Fruit fly (Drosophila melanogaster) whole organism, embryonic: ENCODE results near the gene temp.

Experiments used
- Asciz ChIP-seq: fragments of 200-800 bp; sonication (Bioruptor generic); optimal IDR thresholded peaks from 2 replicates; lab custom pipeline; 2017; ENCODE audit warnings: missing biosample characterization, mild to moderate bottlenecking, missing genetic modification characterization, missing genetic modification reagents
- B-H2 ChIP-seq: fragments of 200-800 bp; sonication (Bioruptor generic); optimal IDR thresholded peaks from 2 replicates; lab custom pipeline; 2018; ENCODE audit warnings: missing biosample characterization, mild to moderate bottlenecking, missing genetic modification characterization
- C15 ChIP-seq: fragments of 200-800 bp; sonication (Bioruptor generic); IDR thresholded peaks from 3 replicates; pipeline ENCODE4 v1.3.6; 2022; ENCODE audit warnings: missing biosample characterization, missing genetic modification characterization
- CG10366 ChIP-seq: fragments of 200-800 bp; sonication (Bioruptor generic); IDR thresholded peaks from 2 replicates; pipeline ENCODE4 v1.3.6; 2022; ENCODE audit warnings: missing biosample characterization, missing genetic modification characterization
- CG10543 ChIP-seq: fragments of 200-800 bp; sonication (Bioruptor generic); optimal IDR thresholded peaks from 3 replicates; lab custom pipeline; 2017; ENCODE audit warnings: missing biosample characterization, mild to moderate bottlenecking, missing genetic modification characterization, moderate library complexity
- CG11456 ChIP-seq: fragments of 200-800 bp; sonication (Bioruptor generic); IDR thresholded peaks from 3 replicates; pipeline ENCODE4 v1.3.6; 2022; ENCODE audit warnings: missing biosample characterization, missing genetic modification characterization
- CG12155 ChIP-seq: fragments of 200-800 bp; sonication (Bioruptor generic); optimal IDR thresholded peaks from 3 replicates; lab custom pipeline; 2016; ENCODE audit warnings: missing biosample characterization, missing genetic modification characterization
- CG13296 ChIP-seq: fragments of 200-800 bp; sonication (Bioruptor generic); optimal IDR thresholded peaks from 3 replicates; lab custom pipeline; 2018; ENCODE audit warnings: missing biosample characterization, mild to moderate bottlenecking, missing genetic modification characterization
- CG13424 ChIP-seq: fragments of 200-800 bp; sonication (Bioruptor generic); optimal IDR thresholded peaks from 2 replicates; lab custom pipeline; 2019; ENCODE audit warnings: missing biosample characterization, mild to moderate bottlenecking, missing genetic modification characterization, moderate library complexity
- CG16779 ChIP-seq: fragments of 200-800 bp; sonication (Bioruptor generic); IDR thresholded peaks from 2 replicates; pipeline ENCODE4 v1.3.6; 2022; ENCODE audit warnings: missing biosample characterization, missing genetic modification characterization
- CG17829 ChIP-seq: fragments of 200-800 bp; optimal IDR thresholded peaks from 2 replicates; lab custom pipeline; 2019; ENCODE audit warnings: missing biosample characterization, mild to moderate bottlenecking, missing genetic modification characterization, moderate library complexity
- CG2875 ChIP-seq: fragments of 200-800 bp; sonication (Bioruptor generic); optimal IDR thresholded peaks from 2 replicates; lab custom pipeline; 2017; ENCODE audit warnings: missing biosample characterization, mild to moderate bottlenecking, missing genetic modification characterization, missing genetic modification reagents
- CG30403 ChIP-seq: fragments of 200-800 bp; sonication (Bioruptor generic); optimal IDR thresholded peaks from 3 replicates; lab custom pipeline; 2016; ENCODE audit warnings: missing biosample characterization, missing genetic modification characterization
- CG3281 ChIP-seq: fragments of 200-800 bp; sonication (Bioruptor generic); optimal IDR thresholded peaks from 3 replicates; lab custom pipeline; 2017; ENCODE audit warnings: missing biosample characterization, mild to moderate bottlenecking, missing genetic modification characterization
- CG3407 ChIP-seq: fragments of 200-800 bp; sonication (Bioruptor generic); optimal IDR thresholded peaks from 2 replicates; lab custom pipeline; 2018; ENCODE audit warnings: missing biosample characterization, mild to moderate bottlenecking, missing genetic modification characterization
- CG34376 ChIP-seq: fragments of 200-800 bp; sonication (Bioruptor generic); optimal IDR thresholded peaks from 2 replicates; lab custom pipeline; 2018; ENCODE audit warnings: missing biosample characterization, mild to moderate bottlenecking, missing genetic modification characterization
- CG6175 ChIP-seq: fragments of 200-800 bp; sonication (Bioruptor generic); IDR thresholded peaks from 3 replicates; pipeline ENCODE4 v1.3.6; 2022; ENCODE audit warnings: missing biosample characterization, missing genetic modification characterization
- CG7987 ChIP-seq: fragments of 200-800 bp; sonication (Bioruptor generic); optimal IDR thresholded peaks from 2 replicates; lab custom pipeline; 2018; ENCODE audit warnings: missing biosample characterization, mild to moderate bottlenecking, missing genetic modification characterization, moderate library complexity
- CG9437 ChIP-seq: fragments of 200-800 bp; sonication (Bioruptor generic); optimal IDR thresholded peaks from 2 replicates; lab custom pipeline; 2018; ENCODE audit warnings: missing biosample characterization, mild to moderate bottlenecking, missing genetic modification characterization
- Chrac-16 ChIP-seq: fragments of 200-800 bp; sonication (Bioruptor generic); optimal IDR thresholded peaks from 3 replicates; lab custom pipeline; 2016; ENCODE audit warnings: missing biosample characterization, missing genetic modification characterization
- CrebB ChIP-seq: fragments of 200-800 bp; sonication (Bioruptor generic); optimal IDR thresholded peaks from 3 replicates; lab custom pipeline; 2018; ENCODE audit warnings: missing biosample characterization, mild to moderate bottlenecking, missing genetic modification characterization
- Dek ChIP-seq: fragments of 200-800 bp; sonication (Bioruptor generic); optimal IDR thresholded peaks from 3 replicates; lab custom pipeline; 2019; ENCODE audit warnings: missing biosample characterization, mild to moderate bottlenecking, missing genetic modification characterization, moderate library complexity
- Doc3 ChIP-seq: fragments of 200-800 bp; sonication (Bioruptor generic); IDR thresholded peaks from 3 replicates; pipeline ENCODE4 v1.3.6; 2022; ENCODE audit warnings: missing biosample characterization, missing genetic modification characterization; ENCODE audit not compliant: partially characterized antibody
- E2f2 ChIP-seq: fragments of 200-800 bp; sonication (Bioruptor generic); IDR thresholded peaks from 2 replicates; pipeline ENCODE4 v1.3.6; 2022; ENCODE audit warnings: missing biosample characterization, missing genetic modification characterization
- HHEX ChIP-seq: fragments of 200-800 bp; sonication (Bioruptor generic); optimal IDR thresholded peaks from 3 replicates; lab custom pipeline; 2017; ENCODE audit warnings: missing biosample characterization, mild to moderate bottlenecking, missing genetic modification characterization, missing genetic modification reagents
- Hand ChIP-seq: fragments of 200-800 bp; sonication (Bioruptor generic); optimal IDR thresholded peaks from 2 replicates; lab custom pipeline; 2017; ENCODE audit warnings: mild to moderate bottlenecking, missing biosample characterization, missing genetic modification reagents, missing genetic modification characterization
- Mes4 ChIP-seq: fragments of 200-800 bp; sonication (Bioruptor generic); optimal IDR thresholded peaks from 2 replicates; lab custom pipeline; 2016; ENCODE audit warnings: missing biosample characterization, missing genetic modification characterization
- Oaz ChIP-seq: fragments of 200-800 bp; sonication (Bioruptor generic); IDR thresholded peaks from 2 replicates; pipeline ENCODE4 v1.3.6; 2022; ENCODE audit warnings: missing biosample characterization, missing genetic modification characterization
- Rfx ChIP-seq: fragments of 200-800 bp; sonication (Bioruptor generic); IDR thresholded peaks from 2 replicates; pipeline ENCODE4 v1.3.6; 2022; ENCODE audit warnings: missing biosample characterization, missing genetic modification characterization
- Scr ChIP-seq: fragments of 200-800 bp; sonication (Bioruptor generic); IDR thresholded peaks from 2 replicates; pipeline ENCODE4 v1.3.6; 2022; ENCODE audit warnings: missing biosample characterization, missing genetic modification characterization; ENCODE audit not compliant: partially characterized antibody
- Ssrp ChIP-seq: fragments of 200-800 bp; sonication (Bioruptor generic); optimal IDR thresholded peaks from 2 replicates; lab custom pipeline; 2018; ENCODE audit warnings: missing biosample characterization, mild to moderate bottlenecking, missing genetic modification characterization, moderate library complexity
- bowl ChIP-seq: fragments of 200-800 bp; sonication (Bioruptor generic); IDR thresholded peaks from 2 replicates; pipeline ENCODE4 v1.3.6; 2022; ENCODE audit warnings: missing biosample characterization, missing genetic modification characterization
- ci ChIP-seq: fragments of 200-800 bp; sonication (Bioruptor generic); IDR thresholded peaks from 3 replicates; pipeline ENCODE4 v1.3.6; 2022; ENCODE audit warnings: missing biosample characterization, missing genetic modification characterization
- dan ChIP-seq: fragments of 200-800 bp; sonication (Bioruptor generic); IDR thresholded peaks from 2 replicates; pipeline ENCODE4 v1.3.6; 2022; ENCODE audit warnings: missing biosample characterization, missing genetic modification characterization
- dpn ChIP-seq, 2 experiments: fragments of 200-800 bp; sonication (Bioruptor generic); optimal IDR thresholded peaks; 3 replicates each; lab custom pipeline; 2016; ENCODE audit warnings: missing biosample characterization in 2 of 2, missing genetic modification characterization in 2 of 2
- dysf ChIP-seq: fragments of 200-800 bp; sonication (Bioruptor generic); IDR thresholded peaks from 3 replicates; pipeline ENCODE4 v1.3.6; 2022; ENCODE audit warnings: missing biosample characterization, missing genetic modification characterization
- fd64A ChIP-seq: fragments of 200-800 bp; sonication (Bioruptor generic); optimal IDR thresholded peaks from 3 replicates; lab custom pipeline; 2018; ENCODE audit warnings: missing biosample characterization, mild to moderate bottlenecking, missing genetic modification characterization
- hkb ChIP-seq, 2 experiments: fragments of 200-800 bp in 1 of 2; fragments of >200 bp in 1 of 2; sonication (Bioruptor generic) in 1 of 2; IDR thresholded peaks in 1 of 2; optimal IDR thresholded peaks in 1 of 2; 2 replicates each; pipeline versions ENCODE4 v1.3.6 to Lab custom; 2017 to 2022; ENCODE audit warnings: missing biosample characterization in 1 of 2, missing genetic modification characterization in 1 of 2
- ken ChIP-seq: fragments of 200-800 bp; sonication (Bioruptor generic); IDR thresholded peaks from 3 replicates; pipeline ENCODE4 v1.3.6; 2022; ENCODE audit warnings: missing biosample characterization, missing genetic modification characterization
- lov ChIP-seq, 2 experiments: fragments of 200-800 bp in 1 of 2; fragments of >200 bp in 1 of 2; sonication (Bioruptor generic) in 1 of 2; IDR thresholded peaks in 1 of 2; optimal IDR thresholded peaks in 1 of 2; 2 replicates in 1 of 2; 3 replicates in 1 of 2; pipeline versions ENCODE4 v1.3.6 to Lab custom; 2017 to 2022; ENCODE audit warnings: missing biosample characterization in 1 of 2, missing genetic modification characterization in 1 of 2
- onecut ChIP-seq: fragments of 200-800 bp; sonication (Bioruptor generic); IDR thresholded peaks from 2 replicates; pipeline ENCODE4 v1.3.6; 2022; ENCODE audit warnings: missing biosample characterization, missing genetic modification characterization
- phol ChIP-seq: fragments of 200-800 bp; sonication (Bioruptor generic); optimal IDR thresholded peaks from 3 replicates; lab custom pipeline; 2018; ENCODE audit warnings: missing biosample characterization, mild to moderate bottlenecking, missing genetic modification characterization, moderate library complexity
- ro ChIP-seq: fragments of 200-800 bp; sonication (Bioruptor generic); IDR thresholded peaks from 2 replicates; pipeline ENCODE4 v1.3.6; 2022; ENCODE audit warnings: missing biosample characterization, missing genetic modification characterization
- schlank ChIP-seq: fragments of 200-800 bp; sonication (Bioruptor generic); optimal IDR thresholded peaks from 2 replicates; lab custom pipeline; 2018; ENCODE audit warnings: missing biosample characterization, mild to moderate bottlenecking, missing genetic modification characterization
- sens-2 ChIP-seq: fragments of 200-800 bp; sonication (Bioruptor generic); IDR thresholded peaks from 2 replicates; pipeline ENCODE4 v1.3.6; 2022; ENCODE audit warnings: missing biosample characterization, missing genetic modification characterization
- sug ChIP-seq: fragments of 200-800 bp; optimal IDR thresholded peaks from 2 replicates; lab custom pipeline; 2019; ENCODE audit warnings: missing biosample characterization, mild to moderate bottlenecking, missing genetic modification characterization, moderate library complexity
- wdn ChIP-seq: fragments of 200-800 bp; sonication (Bioruptor generic); IDR thresholded peaks from 2 replicates; pipeline ENCODE4 v1.3.6; 2022; ENCODE audit warnings: missing biosample characterization, missing genetic modification characterization
- zen2 ChIP-seq: fragments of 200-800 bp; sonication (Bioruptor generic); IDR thresholded peaks from 3 replicates; pipeline ENCODE4 v1.3.6; 2022; ENCODE audit warnings: missing biosample characterization, missing genetic modification characterization; ENCODE audit not compliant: partially characterized antibody

temp gene

DNA sequence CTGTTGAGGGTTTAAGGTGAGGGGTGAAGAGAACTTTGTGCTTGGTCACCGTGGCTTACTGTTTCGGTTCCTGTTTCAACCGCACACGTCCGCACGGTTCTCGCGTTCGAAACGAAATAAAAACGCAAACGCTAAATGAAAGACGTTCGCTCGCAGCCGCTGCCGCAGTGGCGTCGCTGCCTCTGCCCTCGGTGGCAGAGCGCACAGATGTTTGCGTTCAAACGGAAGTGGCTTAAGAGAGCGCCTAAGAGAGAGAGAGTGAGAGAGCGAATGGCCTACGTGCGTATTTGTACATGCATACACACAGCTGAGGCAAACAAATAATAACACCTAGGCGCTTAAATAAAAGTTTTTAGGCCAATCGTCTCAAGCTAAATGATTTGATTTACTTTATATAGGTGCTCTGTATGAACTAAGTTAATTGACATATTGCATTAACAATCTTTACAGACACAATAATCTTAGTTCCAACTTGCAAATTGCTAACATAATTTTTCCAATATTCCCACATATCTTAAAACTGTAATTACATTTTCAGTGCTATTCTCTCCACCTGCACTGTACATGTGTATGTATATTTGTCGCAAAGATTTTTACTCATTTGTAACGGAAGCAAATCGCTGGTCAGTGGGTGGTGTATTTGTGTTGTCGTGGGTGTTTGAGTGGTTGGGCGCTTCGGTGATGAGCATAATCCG, 31.1 kb upstream of the temp start, which contains the start of gene CG2865 (continued):
- TF ChIP-seq CG10543 (peak; percentile 98), Hand (GFP tag; lab: Kevin White, UChicago) (peak; percentile 95), lov (optimal IDR thresholded peaks at IDR 0.05; lab: Kevin White, UChicago) (no peak), lov (GFP tag; IDR thresholded peaks at IDR 0.05; lab: Robert Waterston, UW) (no peak), CG34376 (GFP tag; lab: Kevin White, UChicago) (peak; percentile 98), CG16779 (peak; percentile 39; the same call in 1 of the 2 replicates), schlank (tag; lab: Kevin White, UChicago) (peak; percentile 90), CG10366 (GFP tag; lab: Robert Waterston, UW) (peak; percentile 73), wdn (GFP tag; lab: Robert Waterston, UW) (peak; percentile 71), dpn (GFP tag; optimal IDR thresholded peaks at IDR 0.05; lab: Kevin White, UChicago) (peak; percentile 92 to 94), Mes4 (GFP tag; lab: Kevin White, UChicago) (peak; percentile 84), B-H2 (GFP tag; lab: Kevin White, UChicago) (peak; percentile 96), sens-2 (GFP tag; lab: Robert Waterston, UW) (peak; percentile 60), Chrac-16 (GFP tag; lab: Kevin White, UChicago) (peak; percentile 90), phol (tag; lab: Kevin White, UChicago) (peak; percentile 92), CG17829 (peak; percentile 95), sug (peak; percentile 96), CG6175 (GFP tag; lab: Robert Waterston, UW) (peak; percentile 69; the same call in 2 of the 3 replicates), hkb (optimal IDR thresholded peaks at IDR 0.05; lab: Kevin White, UChicago) (no peak), hkb (GFP tag; IDR thresholded peaks at IDR 0.05; lab: Robert Waterston, UW) (peak; percentile 92), CG13296 (GFP tag; lab: Kevin White, UChicago) (peak; percentile 98), Asciz (GFP tag; lab: Kevin White, UChicago) (peak; percentile 93), Doc3 (GFP tag; lab: Robert Waterston, UW) (no peak), ken (GFP tag; lab: Robert Waterston, UW) (peak; percentile 68; the same call in 1 of the 3 replicates), Dek (tag; lab: Kevin White, UChicago) (peak; percentile 94), onecut (GFP tag; lab: Robert Waterston, UW) (peak; percentile 86), fd64A (peak; percentile 90), CG11456 (peak; percentile 79), bowl (GFP tag; lab: Robert Waterston, UW) (peak; percentile 53; the same call in 1 of the 2 replicates), CG3407 (GFP tag; lab: Kevin White, UChicago) (peak; percentile 88), CG3281 (GFP tag; lab: Kevin White, UChicago) (peak; percentile 97), Oaz (GFP tag; lab: Robert Waterston, UW) (peak; percentile 83), C15 (GFP tag; lab: Robert Waterston, UW) (peak; percentile 60; the same call in 1 of the 3 replicates), zen2 (GFP tag; lab: Robert Waterston, UW) (no peak; the same call in 2 of the 3 replicates), dan (GFP tag; lab: Robert Waterston, UW) (no peak; the same call in 1 of the 2 replicates), CG13424 (peak; percentile 98), CG9437 (peak; percentile 91), ro (no peak; the same call in 1 of the 2 replicates), E2f2 (GFP tag; lab: Robert Waterston, UW) (peak; percentile 73), HHEX (GFP tag; lab: Kevin White, UChicago) (peak; percentile 95), CG2875 (GFP tag; lab: Kevin White, UChicago) (peak; percentile 90), Scr (GFP tag; lab: Robert Waterston, UW) (no peak; the same call in 1 of the 2 replicates), dysf (GFP tag; lab: Robert Waterston, UW) (peak; percentile 95), Rfx (peak; percentile 89), CG7987 (peak; percentile 85), CG12155 (GFP tag; lab: Kevin White, UChicago) (peak; percentile 89), CrebB (tag; lab: Kevin White, UChicago) (peak; percentile 96), Ssrp (tag; lab: Kevin White, UChicago) (peak; percentile 91), ci (GFP tag; lab: Robert Waterston, UW) (peak; percentile 87), CG30403 (peak; percentile 94)
